Worm (Caenorhabditis elegans) whole organism, young adult: ENCODE data around the gene srbc-51.
"Not testable (repeated sequence)": the region's sequence is repeated elsewhere in the genome, so short reads cannot be mapped to it uniquely, and the experiment has no call there.

Experiments
- F22D6.2 ChIP-seq: sonication (generic microtip); optimal IDR thresholded peaks from 2 replicates; lab custom pipeline; 2016; ENCODE audit warnings: mild to moderate bottlenecking, missing genetic modification characterization, missing compliant biosample characterization
- F49E8.2 ChIP-seq: sonication (generic microtip); optimal IDR thresholded peaks from 3 replicates; lab custom pipeline; 2017; ENCODE audit warnings: missing genetic modification characterization, mild to moderate bottlenecking, missing compliant biosample characterization, antibody characterized with exemption, moderate library complexity; ENCODE audit not compliant: insufficient read depth
- F55B11.4 ChIP-seq: sonication (generic microtip); optimal IDR thresholded peaks from 2 replicates; lab custom pipeline; 2016; ENCODE audit warnings: missing compliant biosample characterization, missing genetic modification characterization, borderline replicate concordance; ENCODE audit not compliant: insufficient read depth
- F57A8.1 ChIP-seq: fragments of 200-800 bp; sonication (Bioruptor generic); optimal IDR thresholded peaks from 2 replicates; lab custom pipeline; 2018; ENCODE audit warnings: mild to moderate bottlenecking, missing genetic modification characterization, moderate library complexity, missing compliant biosample characterization
- aptf-3 ChIP-seq: fragments of 200-800 bp; sonication (Bioruptor generic); IDR thresholded peaks from 2 replicates; pipeline ENCODE4 v1.3.6; 2022; ENCODE audit warnings: missing genetic modification characterization, missing compliant biosample characterization
- bed-2 ChIP-seq: fragments of 200-800 bp; sonication (Bioruptor generic); IDR thresholded peaks from 2 replicates; pipeline ENCODE4 v1.3.6; 2022; ENCODE audit warnings: missing genetic modification reagents, missing genetic modification characterization, missing compliant biosample characterization
- dpl-1 ChIP-seq: fragments of 150-350 bp; optimal IDR thresholded peaks from 2 replicates; lab custom pipeline; 2014; ENCODE audit warnings: missing biosample characterization, missing genetic modification reagents, missing genetic modification characterization
- hrde-1 ChIP-seq: sonication (generic microtip); optimal IDR thresholded peaks from 2 replicates; lab custom pipeline; 2016; ENCODE audit warnings: missing genetic modification characterization, mild to moderate bottlenecking, missing compliant biosample characterization, moderate library complexity, missing genotype, missing genetic modification reagents, borderline replicate concordance
- nhr-90 ChIP-seq: sonication (generic microtip); optimal IDR thresholded peaks from 2 replicates; lab custom pipeline; 2016; ENCODE audit warnings: missing genotype, mild to moderate bottlenecking, missing genetic modification characterization, missing compliant biosample characterization

DNA sequence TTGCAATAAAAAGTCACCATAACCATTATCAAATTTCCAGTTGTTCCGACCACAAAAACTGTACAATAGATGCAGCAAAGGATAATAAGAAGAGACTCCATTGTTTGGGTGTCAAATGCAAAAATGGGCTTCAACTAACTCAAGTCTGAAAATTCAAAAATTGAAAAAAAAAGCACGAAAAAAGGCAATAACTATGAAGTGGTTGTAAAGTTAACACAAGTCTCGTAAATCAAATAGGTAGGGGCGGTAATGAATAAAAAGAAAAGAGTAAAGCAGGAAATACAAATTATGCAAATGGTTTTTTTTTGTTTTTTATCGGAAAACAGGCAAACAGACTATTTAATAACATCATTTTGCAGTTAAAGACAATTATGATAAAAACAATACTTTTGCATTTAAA, 18.8 kb upstream of the srbc-51 start, which contains the start of gene srsx-38:
- not testable (repeated sequence) for TF ChIP-seq F57A8.1 (GFP tag; lab: Kevin White, UChicago); F49E8.2; F55B11.4 (tag; lab: Kevin White, UChicago); F22D6.2 (tag; lab: Kevin White, UChicago); hrde-1 (tag; lab: Kevin White, UChicago); bed-2 (GFP tag; lab: Robert Waterston, UW); dpl-1 (GFP tag; lab: Kevin White, UChicago); aptf-3 (GFP tag; lab: Robert Waterston, UW); nhr-90
